Worm (Caenorhabditis elegans): Measurements from ENCODE around the gene ZK675.4.

ZK675.4 gene

DNA sequence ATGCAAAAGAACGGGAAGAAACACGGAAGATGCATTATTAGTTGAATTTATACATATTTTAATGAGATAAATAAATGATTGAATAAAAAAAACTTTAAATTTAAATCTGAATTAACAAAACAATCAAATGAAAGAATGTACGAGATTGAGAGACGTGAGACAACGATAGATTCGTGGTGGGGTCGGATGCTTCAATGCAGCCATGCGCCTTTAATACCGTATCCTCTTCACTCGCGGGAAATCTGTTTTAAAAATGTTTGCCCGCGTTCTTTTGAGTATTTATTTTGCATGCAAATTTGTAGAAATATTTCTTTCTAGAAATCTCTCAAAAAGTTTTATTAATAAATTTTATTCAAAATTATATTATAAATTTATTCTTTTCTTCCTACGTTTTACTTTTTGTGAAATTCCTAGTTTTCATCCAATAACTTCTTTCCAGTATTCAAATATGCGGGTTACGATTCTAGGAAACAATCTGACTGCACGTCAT lies 30.7 kb upstream of the ZK675.4 start, which contains the start of gene perm-1:
Gene perm-1 (plus strand): TSS at position 440 of the 490 bp plus-strand sequence.
- TF ChIP-seq ztf-23 (GFP tag; IDR thresholded peaks at IDR 0.05) = no peak

DNA sequence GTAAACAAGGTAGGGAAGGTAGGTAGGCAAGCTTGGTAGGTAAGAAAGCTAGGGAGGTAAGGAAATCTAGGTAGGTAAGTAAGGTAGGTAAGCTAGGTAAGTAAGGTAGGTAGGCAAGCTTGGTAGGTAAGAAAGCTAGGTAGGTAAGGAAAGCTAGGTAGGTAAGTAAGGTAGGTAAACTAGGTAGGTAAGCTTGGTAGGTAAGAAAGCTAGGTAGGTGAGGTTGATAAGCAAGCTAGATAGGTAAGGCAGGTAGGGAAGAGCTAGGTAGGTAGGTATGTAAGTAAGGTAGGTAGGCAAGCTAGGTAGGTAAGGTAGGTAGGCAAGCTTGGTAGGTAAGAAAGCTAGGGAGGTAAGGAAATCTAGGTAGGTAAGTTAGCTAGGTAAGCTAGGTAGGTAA lies 28.0 kb upstream of the ZK675.4 start:
- peak; percentile 52; the same call in 1 of the 2 replicates for TF ChIP-seq klf-2 (GFP tag; conservative IDR thresholded peaks at IDR 0.05)
- TF ChIP-seq ztf-23 (GFP tag; IDR thresholded peaks at IDR 0.05) = peak; percentile 66; the same call in 1 of the 2 replicates

DNA sequence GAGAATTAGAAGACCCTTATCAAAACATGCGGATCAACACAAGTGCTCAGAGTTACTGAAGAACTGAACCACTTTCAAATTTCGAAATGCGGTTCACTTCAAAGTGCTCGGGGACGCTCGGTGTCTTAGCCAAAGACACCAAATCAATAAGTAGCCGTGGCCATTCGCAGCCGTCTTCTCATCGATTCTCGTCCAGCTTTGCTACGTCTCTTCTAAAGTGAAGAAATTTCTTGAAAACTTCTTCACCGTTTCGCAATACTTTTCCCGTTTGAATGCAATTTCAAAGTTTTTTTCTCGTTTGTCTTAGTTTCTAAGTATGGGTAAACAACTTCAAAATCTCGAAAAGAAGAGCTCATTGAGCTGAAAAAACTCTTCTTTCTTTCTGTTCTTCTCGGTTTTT lies 26.2 kb upstream of the ZK675.4 start:
- TF ChIP-seq cog-1 (tag; optimal IDR thresholded peaks at IDR 0.05) (no peak), T22C8.4 (GFP tag; IDR thresholded peaks at IDR 0.05) (no peak), ztf-29 (GFP tag; IDR thresholded peaks at IDR 0.05) (no peak), klf-2 (GFP tag; conservative IDR thresholded peaks at IDR 0.05) (no peak), med-1 (GFP tag; optimal IDR thresholded peaks at IDR 0.05; ENCODE audit: insufficient read depth) (no peak), ztf-23 (GFP tag; IDR thresholded peaks at IDR 0.05) (no peak), flt-1 (GFP tag; IDR thresholded peaks at IDR 0.05) (no peak), ref-1 (GFP tag; conservative IDR thresholded peaks at IDR 0.05) (no peak), tab-1 (GFP tag; IDR thresholded peaks at IDR 0.05) (no peak)

DNA sequence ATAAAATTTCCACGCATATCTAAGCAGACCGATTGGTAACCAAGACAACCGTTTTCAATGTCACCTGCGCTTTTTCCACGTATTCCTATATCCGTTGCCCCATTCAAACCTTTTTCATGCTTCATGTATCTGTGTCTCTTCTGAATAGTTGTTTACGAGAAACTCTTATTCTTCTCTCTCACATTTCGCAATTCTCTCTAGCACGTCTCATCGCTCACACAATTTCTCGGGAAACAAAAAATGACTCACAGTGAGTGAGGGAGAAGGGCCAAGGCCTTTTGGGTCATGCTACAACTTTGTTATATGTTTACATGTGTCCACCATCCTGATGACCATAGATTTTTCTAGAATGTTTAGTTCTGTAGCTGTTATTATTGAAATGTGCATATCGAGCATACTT lies 23.8 kb upstream of the ZK675.4 start:
- TF ChIP-seq cog-1 (tag; optimal IDR thresholded peaks at IDR 0.05) (no peak), med-1 (GFP tag; optimal IDR thresholded peaks at IDR 0.05; ENCODE audit: insufficient read depth) (no peak), flt-1 (GFP tag; IDR thresholded peaks at IDR 0.05) (no peak), tab-1 (GFP tag; IDR thresholded peaks at IDR 0.05) (no peak), klf-2 (GFP tag; conservative IDR thresholded peaks at IDR 0.05) (no peak), ref-1 (GFP tag; conservative IDR thresholded peaks at IDR 0.05) (no peak), ztf-23 (GFP tag; IDR thresholded peaks at IDR 0.05) (no peak), ztf-29 (GFP tag; IDR thresholded peaks at IDR 0.05) (no peak), T22C8.4 (GFP tag; IDR thresholded peaks at IDR 0.05) (no peak)

DNA sequence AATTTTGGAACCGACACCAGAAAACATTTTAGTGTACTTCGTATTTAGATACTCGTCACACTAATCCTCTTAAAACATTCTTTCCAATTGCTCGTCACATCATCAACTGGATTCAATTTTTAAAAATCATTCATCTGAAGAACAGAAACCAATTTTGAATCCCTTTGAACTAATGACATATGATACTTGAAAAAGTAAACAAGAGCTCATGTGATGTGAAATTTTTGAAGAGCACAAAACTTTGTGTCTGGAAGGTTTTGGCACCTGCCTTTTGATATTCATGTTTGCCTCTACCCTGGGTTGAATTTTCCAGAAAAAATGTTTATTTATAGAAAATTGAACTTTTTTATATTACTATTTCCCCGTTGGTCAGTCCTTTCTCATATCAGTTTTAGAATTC lies 22.4 kb upstream of the ZK675.4 start:
- TF ChIP-seq ztf-29 (GFP tag; IDR thresholded peaks at IDR 0.05) (no peak), med-1 (GFP tag; optimal IDR thresholded peaks at IDR 0.05; ENCODE audit: insufficient read depth) (no peak), flt-1 (GFP tag; IDR thresholded peaks at IDR 0.05) (no peak), T22C8.4 (GFP tag; IDR thresholded peaks at IDR 0.05) (no peak), tab-1 (GFP tag; IDR thresholded peaks at IDR 0.05) (no peak), ztf-23 (GFP tag; IDR thresholded peaks at IDR 0.05) (no peak), klf-2 (GFP tag; conservative IDR thresholded peaks at IDR 0.05) (no peak), ref-1 (GFP tag; conservative IDR thresholded peaks at IDR 0.05) (no peak)

DNA sequence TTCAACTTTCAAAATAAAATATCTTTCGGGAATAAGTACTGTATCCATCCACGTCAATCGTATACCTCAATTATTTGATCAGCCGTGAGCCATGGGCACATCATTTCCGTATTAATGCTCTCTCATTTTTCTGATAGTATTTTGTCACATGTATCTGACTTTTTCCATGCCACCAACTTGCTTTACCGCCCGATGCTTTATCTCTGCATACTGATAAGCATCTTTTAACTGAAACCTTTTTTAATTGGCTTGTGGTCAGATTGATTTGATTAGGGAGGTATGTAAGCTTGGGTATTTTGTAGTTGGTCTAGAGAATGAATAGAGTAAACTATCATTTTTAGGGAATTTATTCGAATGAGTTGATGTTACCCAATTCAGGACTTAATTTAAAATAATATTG lies 21.8 kb upstream of the ZK675.4 start:
- TF ChIP-seq med-1 (GFP tag; optimal IDR thresholded peaks at IDR 0.05; ENCODE audit: insufficient read depth) = no peak
- no peak for TF ChIP-seq flt-1 (GFP tag; IDR thresholded peaks at IDR 0.05)
- no peak for TF ChIP-seq ztf-29 (GFP tag; IDR thresholded peaks at IDR 0.05)
- no peak for TF ChIP-seq klf-2 (GFP tag; conservative IDR thresholded peaks at IDR 0.05)
- no peak for TF ChIP-seq tab-1 (GFP tag; IDR thresholded peaks at IDR 0.05)
- no peak for TF ChIP-seq ztf-23 (GFP tag; IDR thresholded peaks at IDR 0.05)
- TF ChIP-seq cog-1 (tag; optimal IDR thresholded peaks at IDR 0.05) = no peak
- TF ChIP-seq ref-1 (GFP tag; conservative IDR thresholded peaks at IDR 0.05) = no peak

DNA sequence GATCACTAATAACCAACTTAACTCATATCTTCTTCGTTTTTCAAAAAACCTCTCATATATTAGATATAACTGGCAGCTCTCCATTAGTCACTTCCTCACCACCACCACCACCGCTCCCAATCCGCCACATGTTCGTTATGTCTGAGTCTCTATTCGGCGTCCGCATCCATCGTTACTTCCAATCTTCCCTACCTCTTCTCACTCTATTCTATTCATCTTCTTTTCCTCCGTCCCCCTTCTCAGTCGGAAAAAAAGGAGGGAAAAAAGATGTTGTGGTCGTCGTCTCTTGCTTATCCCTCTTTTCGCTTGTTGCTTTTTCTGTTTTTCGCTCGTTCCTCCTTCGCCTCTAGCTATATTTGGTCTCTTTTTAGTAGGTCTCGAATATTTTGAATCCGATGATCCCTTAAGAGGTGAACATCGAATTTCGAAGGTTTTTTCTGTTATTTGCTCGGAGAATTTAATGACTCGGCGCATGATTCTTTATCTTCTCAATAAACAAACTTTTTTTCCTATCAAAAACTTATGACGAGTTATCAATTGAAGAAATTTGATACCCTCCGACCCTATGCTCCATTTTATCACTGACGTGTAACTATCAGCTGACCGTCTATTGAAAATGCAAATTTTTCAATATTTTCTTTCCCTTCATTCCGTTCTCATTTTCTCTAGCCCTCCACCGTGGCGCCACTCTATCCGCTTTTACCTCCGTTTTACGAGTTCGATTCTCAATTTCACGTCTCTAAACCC lies 19.1 kb upstream of the ZK675.4 start:
- TF ChIP-seq flt-1 (GFP tag; IDR thresholded peaks at IDR 0.05) (0 out of 2 replicates have a peak, but pooled peaks have one; percentile 63), med-1 (GFP tag; optimal IDR thresholded peaks at IDR 0.05; ENCODE audit: insufficient read depth) (no peak), ztf-23 (GFP tag; IDR thresholded peaks at IDR 0.05) (0 out of 2 replicates have a peak, but pooled peaks have one; percentile 54)

DNA sequence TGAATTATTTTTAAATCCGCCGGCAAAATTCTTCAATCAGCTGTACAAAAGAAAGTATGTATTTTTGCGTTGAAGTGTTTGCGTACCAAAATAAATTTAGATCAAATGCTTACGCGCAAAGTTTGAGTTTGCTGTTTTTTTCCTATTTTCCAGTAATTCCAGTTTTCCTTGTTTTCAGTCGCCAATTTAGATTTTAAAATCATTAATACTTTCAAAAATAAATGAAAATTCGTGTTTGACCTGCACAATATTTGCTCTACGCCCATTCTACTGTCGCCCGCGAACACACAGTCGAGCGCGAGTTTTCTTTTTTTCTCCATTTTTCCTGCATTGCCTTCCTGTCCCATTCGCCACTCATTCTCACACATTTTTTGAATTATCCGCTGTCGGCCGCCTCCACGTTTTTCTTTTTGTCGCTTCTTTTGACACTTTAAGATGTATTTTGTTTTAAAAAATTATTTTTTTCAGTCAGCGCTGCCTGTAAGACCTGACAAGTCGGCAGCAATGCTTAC lies 18.3 kb upstream of the ZK675.4 start, which contains the start of gene ptc-1:
Gene ptc-1 (plus strand): TSS at position 462 of the 512 bp plus-strand sequence.
- TF ChIP-seq ref-1 (GFP tag; conservative IDR thresholded peaks at IDR 0.05) = no peak
- no peak for TF ChIP-seq tab-1 (GFP tag; IDR thresholded peaks at IDR 0.05)
- TF ChIP-seq T22C8.4 (GFP tag; IDR thresholded peaks at IDR 0.05) = no peak
- no peak for TF ChIP-seq flt-1 (GFP tag; IDR thresholded peaks at IDR 0.05)
- no peak for TF ChIP-seq med-1 (GFP tag; optimal IDR thresholded peaks at IDR 0.05; ENCODE audit: insufficient read depth)
- TF ChIP-seq ztf-29 (GFP tag; IDR thresholded peaks at IDR 0.05) = no peak
- TF ChIP-seq ztf-23 (GFP tag; IDR thresholded peaks at IDR 0.05) = no peak

DNA sequence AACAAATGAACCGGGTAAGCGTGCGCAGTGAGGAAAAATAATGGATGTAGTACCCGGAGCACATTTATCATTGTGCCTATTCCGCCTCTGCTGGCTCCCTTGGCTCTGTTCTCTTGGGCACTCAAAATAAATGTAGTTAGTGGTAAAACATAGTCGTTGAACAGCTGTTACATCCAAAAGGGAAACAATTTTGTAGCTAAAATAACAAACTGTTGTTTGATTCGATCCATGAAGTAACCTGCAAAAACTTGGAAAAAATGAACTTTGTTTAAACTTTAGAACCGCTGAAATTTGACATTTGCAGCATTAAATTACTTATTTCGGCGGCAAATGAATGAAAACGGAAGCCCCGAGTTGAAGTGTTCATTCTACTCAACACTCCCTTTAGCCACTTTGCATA lies 17.5 kb upstream of the ZK675.4 start:
- TF ChIP-seq T22C8.4 (GFP tag; IDR thresholded peaks at IDR 0.05) (no peak), klf-2 (GFP tag; conservative IDR thresholded peaks at IDR 0.05) (no peak), cog-1 (tag; optimal IDR thresholded peaks at IDR 0.05) (no peak), flt-1 (GFP tag; IDR thresholded peaks at IDR 0.05) (no peak), tab-1 (GFP tag; IDR thresholded peaks at IDR 0.05) (no peak), med-1 (GFP tag; optimal IDR thresholded peaks at IDR 0.05; ENCODE audit: insufficient read depth) (no peak), ztf-23 (GFP tag; IDR thresholded peaks at IDR 0.05) (no peak), ref-1 (GFP tag; conservative IDR thresholded peaks at IDR 0.05) (no peak), ztf-29 (GFP tag; IDR thresholded peaks at IDR 0.05) (no peak)

DNA sequence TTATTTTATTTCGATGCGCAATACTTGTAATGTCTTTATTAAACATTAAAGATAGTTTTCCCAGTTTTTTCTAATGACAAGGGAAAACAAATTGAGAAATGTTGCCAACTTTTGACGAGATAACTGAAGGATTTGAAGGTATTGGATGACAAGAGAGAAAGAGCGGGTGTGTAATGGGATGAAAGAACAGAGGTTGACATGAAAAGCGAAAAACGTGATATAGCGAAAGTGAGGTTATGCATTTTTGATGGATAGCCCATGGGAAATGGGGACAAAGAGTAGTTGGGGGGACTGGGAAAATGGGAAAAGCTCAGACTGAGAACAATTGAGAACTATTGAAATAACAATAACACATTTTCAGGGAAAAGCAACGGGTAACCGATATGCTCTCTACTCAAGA lies 15.9 kb upstream of the ZK675.4 start:
- TF ChIP-seq ztf-23 (GFP tag; IDR thresholded peaks at IDR 0.05) (no peak), klf-2 (GFP tag; conservative IDR thresholded peaks at IDR 0.05) (no peak), ztf-29 (GFP tag; IDR thresholded peaks at IDR 0.05) (no peak), ref-1 (GFP tag; conservative IDR thresholded peaks at IDR 0.05) (no peak), T22C8.4 (GFP tag; IDR thresholded peaks at IDR 0.05) (no peak), med-1 (GFP tag; optimal IDR thresholded peaks at IDR 0.05; ENCODE audit: insufficient read depth) (no peak), tab-1 (GFP tag; IDR thresholded peaks at IDR 0.05) (no peak), flt-1 (GFP tag; IDR thresholded peaks at IDR 0.05) (no peak), cog-1 (tag; optimal IDR thresholded peaks at IDR 0.05) (no peak)

Data from whole organism, midembryonic.